Worm (Caenorhabditis elegans) whole organism, late embryonic: ENCODE results near the gene twk-35.

Experiments
- hlh-15 ChIP-seq: sonication (generic microtip); optimal IDR thresholded peaks from 2 replicates; lab custom pipeline; 2016; ENCODE audit warnings: missing genetic modification characterization, missing compliant biosample characterization
- sox-2 ChIP-seq: fragments of 200-800 bp; sonication (Bioruptor generic); IDR thresholded peaks from 2 replicates; pipeline ENCODE4 v1.3.6; 2022; ENCODE audit warnings: missing genetic modification reagents, missing genetic modification characterization, missing compliant biosample characterization
- unc-3 ChIP-seq, 2 experiments: fragments of 200-800 bp in 1 of 2; sonication (Bioruptor generic) in 1 of 2; sonication (generic microtip) in 1 of 2; conservative IDR thresholded peaks in 1 of 2; optimal IDR thresholded peaks in 1 of 2; 2 replicates each; pipeline versions ENCODE4 v1.3.6 to Lab custom; 2016 to 2022; ENCODE audit warnings: missing compliant biosample characterization in 2 of 2, missing genetic modification characterization in 2 of 2, missing genetic modification reagents in 1 of 2

- TF ChIP-seq unc-3 (GFP tag; conservative IDR thresholded peaks at IDR 0.05; lab: Robert Waterston, UW) = no peak
- no peak for TF ChIP-seq unc-3 (tag; optimal IDR thresholded peaks at IDR 0.05; lab: Kevin White, UChicago)
- TF ChIP-seq hlh-15 (tag; lab: Kevin White, UChicago) = no peak
- no peak for TF ChIP-seq sox-2 (GFP tag; lab: Robert Waterston, UW)
These were observed 8.4 kb downstream of the twk-35 start for ce11 chrV:20871194-20871593.
